Worm (Caenorhabditis elegans) whole organism, late embryonic: ENCODE data around the gene dgk-3.

Source experiments
- C38D4.7 ChIP-seq: fragments of 200-800 bp; sonication (Bioruptor generic); optimal IDR thresholded peaks from 2 replicates; lab custom pipeline; 2018; ENCODE audit warnings: mild to moderate bottlenecking, missing genetic modification characterization, moderate library complexity, missing compliant biosample characterization
- F13H6.1 ChIP-seq: sonication (generic microtip); optimal IDR thresholded peaks from 2 replicates; lab custom pipeline; 2016; ENCODE audit warnings: missing genetic modification characterization, missing compliant biosample characterization
- Y22D7AL.16 ChIP-seq: sonication (generic microtip); optimal IDR thresholded peaks from 2 replicates; lab custom pipeline; 2016; ENCODE audit warnings: missing genetic modification characterization, missing compliant biosample characterization
- ahr-1 ChIP-seq: sonication (generic microtip); optimal IDR thresholded peaks from 2 replicates; lab custom pipeline; 2016; ENCODE audit warnings: missing genetic modification characterization, missing compliant biosample characterization
- ama-1 ChIP-seq: fragments of 150-350 bp; optimal IDR thresholded peaks from 2 replicates; lab custom pipeline; 2014
- ceh-14 ChIP-seq: sonication (generic microtip); optimal IDR thresholded peaks from 2 replicates; lab custom pipeline; 2016; ENCODE audit warnings: missing genotype, missing genetic modification characterization, missing compliant biosample characterization
- ceh-18 ChIP-seq: sonication (generic microtip); optimal IDR thresholded peaks from 2 replicates; lab custom pipeline; 2016; ENCODE audit warnings: missing genetic modification characterization, missing compliant biosample characterization
- ceh-19 ChIP-seq: fragments of 200-800 bp; sonication (Bioruptor generic); optimal IDR thresholded peaks from 2 replicates; lab custom pipeline; 2018; ENCODE audit warnings: mild to moderate bottlenecking, missing genetic modification characterization, missing compliant biosample characterization
- ceh-22 ChIP-seq: sonication (generic microtip); optimal IDR thresholded peaks from 2 replicates; lab custom pipeline; 2017; ENCODE audit warnings: missing biosample characterization, missing genetic modification characterization
- ceh-24 ChIP-seq: sonication (generic microtip); optimal IDR thresholded peaks from 2 replicates; lab custom pipeline; 2016; ENCODE audit warnings: mild to moderate bottlenecking, missing genetic modification characterization, missing compliant biosample characterization
- ceh-31 ChIP-seq: sonication (generic microtip); optimal IDR thresholded peaks from 2 replicates; lab custom pipeline; 2016; ENCODE audit warnings: missing genetic modification characterization, missing compliant biosample characterization
- ceh-34 ChIP-seq: sonication (generic microtip); optimal IDR thresholded peaks from 2 replicates; lab custom pipeline; 2016; ENCODE audit warnings: mild to moderate bottlenecking, missing genetic modification characterization, missing compliant biosample characterization
- ceh-48 ChIP-seq: sonication (generic microtip); optimal IDR thresholded peaks from 2 replicates; lab custom pipeline; 2016; ENCODE audit warnings: missing genetic modification characterization, inconsistent platforms, missing compliant biosample characterization
- che-1 ChIP-seq: sonication (generic microtip); optimal IDR thresholded peaks from 2 replicates; lab custom pipeline; 2016; ENCODE audit warnings: mild to moderate bottlenecking, missing genetic modification characterization, missing compliant biosample characterization
- dmd-4 ChIP-seq: sonication (generic microtip); optimal IDR thresholded peaks from 2 replicates; lab custom pipeline; 2016; ENCODE audit warnings: borderline replicate concordance, missing genetic modification characterization, missing compliant biosample characterization
- dve-1 ChIP-seq: sonication (generic microtip); optimal IDR thresholded peaks from 2 replicates; lab custom pipeline; 2017; ENCODE audit warnings: antibody characterized with exemption, mild to moderate bottlenecking, missing genetic modification characterization, missing compliant biosample characterization
- elt-2 ChIP-seq: sonication (generic microtip); optimal IDR thresholded peaks from 2 replicates; lab custom pipeline; 2016; ENCODE audit warnings: missing genetic modification reagents, missing genetic modification characterization, missing compliant biosample characterization
- ets-4 ChIP-seq: sonication (generic microtip); optimal IDR thresholded peaks from 2 replicates; lab custom pipeline; 2016; ENCODE audit warnings: missing genetic modification characterization, missing compliant biosample characterization
- eyg-1 ChIP-seq: sonication (generic microtip); optimal IDR thresholded peaks from 2 replicates; lab custom pipeline; 2016; ENCODE audit warnings: missing genotype, missing genetic modification characterization, missing compliant biosample characterization
- fax-1 ChIP-seq: sonication (generic microtip); optimal IDR thresholded peaks from 2 replicates; lab custom pipeline; 2016; ENCODE audit warnings: missing genotype, missing genetic modification characterization, missing compliant biosample characterization
- fkh-10 ChIP-seq: fragments of 150-350 bp; optimal IDR thresholded peaks from 2 replicates; lab custom pipeline; 2014; ENCODE audit warnings: missing biosample characterization, missing genetic modification reagents, missing genetic modification characterization
- fkh-6 ChIP-seq: sonication (generic microtip); optimal IDR thresholded peaks from 2 replicates; lab custom pipeline; 2016; ENCODE audit warnings: missing genetic modification characterization, missing compliant biosample characterization
- gmeb-2 ChIP-seq: sonication (generic microtip); optimal IDR thresholded peaks from 2 replicates; lab custom pipeline; 2016; ENCODE audit warnings: missing genetic modification characterization, inconsistent platforms, missing compliant biosample characterization
- hlh-30 ChIP-seq: sonication (generic microtip); optimal IDR thresholded peaks from 2 replicates; lab custom pipeline; 2017; ENCODE audit warnings: antibody characterized with exemption, missing genetic modification characterization, missing compliant biosample characterization; ENCODE audit not compliant: insufficient read depth
- hlh-6 ChIP-seq: sonication (generic microtip); optimal IDR thresholded peaks from 2 replicates; lab custom pipeline; 2016; ENCODE audit warnings: missing genotype, missing genetic modification characterization, missing compliant biosample characterization
- lim-6 ChIP-seq: sonication (generic microtip); optimal IDR thresholded peaks from 2 replicates; lab custom pipeline; 2016; ENCODE audit warnings: missing genetic modification characterization, missing compliant biosample characterization
- madf-2 ChIP-seq: sonication (generic microtip); optimal IDR thresholded peaks from 2 replicates; lab custom pipeline; 2017; ENCODE audit warnings: missing genetic modification characterization, missing compliant biosample characterization
- mec-3 ChIP-seq: sonication (generic microtip); optimal IDR thresholded peaks from 2 replicates; lab custom pipeline; 2016; ENCODE audit warnings: borderline replicate concordance, missing genetic modification characterization, missing compliant biosample characterization
- nfya-1 ChIP-seq: sonication (generic microtip); optimal IDR thresholded peaks from 2 replicates; lab custom pipeline; 2017; ENCODE audit warnings: missing genetic modification characterization, mild to moderate bottlenecking, missing compliant biosample characterization, antibody characterized with exemption, moderate library complexity
- nhr-11 ChIP-seq: fragments of 150-350 bp; optimal IDR thresholded peaks from 2 replicates; lab custom pipeline; 2014; ENCODE audit warnings: missing biosample characterization, missing genetic modification characterization
- nhr-232 ChIP-seq: sonication (generic microtip); optimal IDR thresholded peaks from 2 replicates; lab custom pipeline; 2016; ENCODE audit warnings: missing genetic modification characterization, missing compliant biosample characterization
- npax-4 ChIP-seq: sonication (generic microtip); optimal IDR thresholded peaks from 2 replicates; lab custom pipeline; 2016; ENCODE audit warnings: missing genetic modification characterization, missing compliant biosample characterization
- pax-1 ChIP-seq: fragments of 150-350 bp; optimal IDR thresholded peaks from 2 replicates; lab custom pipeline; 2014; ENCODE audit warnings: missing biosample characterization, missing genetic modification characterization
- pha-2 ChIP-seq: sonication (generic microtip); optimal IDR thresholded peaks from 2 replicates; lab custom pipeline; 2017; ENCODE audit warnings: mild to moderate bottlenecking, missing genetic modification characterization, missing compliant biosample characterization
- pha-4 ChIP-seq: fragments of 150-350 bp; optimal IDR thresholded peaks from 2 replicates; lab custom pipeline; 2018; ENCODE audit warnings: missing biosample characterization, missing genetic modification reagents, missing genetic modification characterization
- pros-1 ChIP-seq: fragments of 150-350 bp; optimal IDR thresholded peaks from 2 replicates; lab custom pipeline; 2014; ENCODE audit warnings: missing biosample characterization, missing genetic modification reagents, missing genetic modification characterization
- rnt-1 ChIP-seq: sonication (generic microtip); optimal IDR thresholded peaks from 2 replicates; lab custom pipeline; 2016; ENCODE audit warnings: missing genetic modification characterization, missing compliant biosample characterization
- sdc-2 ChIP-seq: sonication (generic microtip); optimal IDR thresholded peaks from 2 replicates; lab custom pipeline; 2016; ENCODE audit warnings: missing genotype, missing genetic modification characterization, missing compliant biosample characterization
- sox-2 ChIP-seq: fragments of 200-800 bp; sonication (Bioruptor generic); IDR thresholded peaks from 2 replicates; pipeline ENCODE4 v1.3.6; 2022; ENCODE audit warnings: missing genetic modification reagents, missing genetic modification characterization, missing compliant biosample characterization
- syd-9 ChIP-seq: sonication (generic microtip); optimal IDR thresholded peaks from 2 replicates; lab custom pipeline; 2016; ENCODE audit warnings: mild to moderate bottlenecking, missing genetic modification characterization, moderate library complexity, missing compliant biosample characterization
- tbx-2 ChIP-seq: sonication (generic microtip); optimal IDR thresholded peaks from 2 replicates; lab custom pipeline; 2016; ENCODE audit warnings: missing genetic modification characterization, missing compliant biosample characterization
- unc-55 ChIP-seq: sonication (generic microtip); optimal IDR thresholded peaks from 2 replicates; lab custom pipeline; 2017; ENCODE audit warnings: missing biosample characterization, missing genetic modification reagents, missing genetic modification characterization
- zip-5 ChIP-seq: sonication (generic microtip); optimal IDR thresholded peaks from 2 replicates; lab custom pipeline; 2016; ENCODE audit warnings: missing genetic modification characterization, missing compliant biosample characterization
- ztf-16 ChIP-seq: sonication (generic microtip); optimal IDR thresholded peaks from 2 replicates; lab custom pipeline; 2017; ENCODE audit warnings: missing genetic modification characterization, missing compliant biosample characterization

Gene dgk-3

DNA sequence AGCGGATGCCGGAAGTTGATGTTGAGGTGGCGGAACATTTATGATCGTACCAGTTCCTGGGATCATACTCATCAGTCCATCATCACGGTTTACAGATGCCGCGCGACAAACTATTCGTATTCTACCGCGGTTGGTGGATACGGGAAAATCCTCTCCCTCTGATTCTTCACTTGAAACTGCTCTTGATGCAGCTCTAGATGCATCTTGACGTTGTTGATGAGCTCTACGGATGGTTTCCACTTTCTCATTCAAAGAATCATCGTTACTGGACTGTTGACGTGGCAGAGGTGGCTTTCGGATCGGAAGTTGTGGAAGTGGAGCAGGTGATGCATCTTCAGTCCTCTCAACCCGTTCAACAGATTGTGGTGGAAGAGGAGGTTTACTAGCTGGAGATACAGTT is 13.7 kb upstream of the dgk-3 start:
- TF ChIP-seq ets-4 (no peak), ceh-31 (no peak), ceh-22 (tag; lab: Kevin White, UChicago) (no peak), gmeb-2 (no peak), rnt-1 (tag; lab: Kevin White, UChicago) (no peak), Y22D7AL.16 (tag; lab: Kevin White, UChicago) (no peak), fkh-6 (tag; lab: Kevin White, UChicago) (no peak), F13H6.1 (tag; lab: Kevin White, UChicago) (no peak)

DNA sequence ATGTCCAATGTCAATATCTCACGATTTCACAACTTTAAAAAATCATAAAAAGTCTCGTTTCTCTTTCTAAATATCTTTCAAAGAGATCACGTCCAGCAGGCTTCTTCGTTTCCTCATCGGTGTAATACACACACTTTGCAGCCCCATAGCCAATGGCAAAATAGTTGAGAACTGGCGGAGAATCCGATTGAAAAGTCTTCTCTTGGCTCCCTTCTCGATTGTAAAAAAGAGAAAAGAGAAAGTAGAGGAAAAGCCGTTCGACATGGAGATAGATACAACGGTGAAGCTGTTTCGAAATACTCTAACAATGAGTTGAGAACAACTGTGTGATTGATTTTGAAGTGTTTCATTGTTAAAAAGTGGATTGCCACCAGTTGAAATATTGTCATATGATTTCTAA is 11.1 kb upstream of the dgk-3 start:
- TF ChIP-seq mec-3 (tag; lab: Kevin White, UChicago) (no peak), ama-1 (lab: Kevin White, UChicago) (no peak), ets-4 (no peak), ceh-18 (tag; lab: Kevin White, UChicago) (peak; percentile 19), nfya-1 (tag; lab: Kevin White, UChicago) (peak; percentile 33)

DNA sequence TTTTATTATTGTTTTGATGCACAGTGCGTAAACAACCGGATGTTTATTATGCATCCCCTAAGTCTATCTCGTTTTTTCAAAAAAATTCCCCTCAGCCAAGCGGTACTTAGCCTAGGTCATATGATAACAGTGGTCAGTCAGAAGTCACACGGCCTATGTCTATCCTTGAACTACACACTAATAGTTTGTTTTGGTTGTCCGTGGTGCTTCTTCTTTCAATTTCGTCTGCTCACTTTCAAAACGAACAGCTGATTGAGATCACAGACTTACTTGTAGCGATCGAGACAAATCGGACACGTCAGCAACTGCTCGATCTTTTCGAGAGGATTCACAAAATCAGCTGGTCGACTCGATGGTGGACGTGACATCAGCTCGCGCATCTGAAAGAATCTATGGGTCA is 9.9 kb upstream of the dgk-3 start:
- TF ChIP-seq ceh-34 (tag; lab: Kevin White, UChicago): no peak
- no peak for TF ChIP-seq ceh-24 (tag; lab: Kevin White, UChicago)
- no peak for TF ChIP-seq C38D4.7 (GFP tag; lab: Kevin White, UChicago)
- TF ChIP-seq lim-6 (tag; lab: Kevin White, UChicago): no peak
- no peak for TF ChIP-seq dve-1
- TF ChIP-seq sdc-2 (tag; lab: Kevin White, UChicago): no peak
- TF ChIP-seq tbx-2 (tag; lab: Kevin White, UChicago): no peak
- TF ChIP-seq elt-2: no peak
- no peak for TF ChIP-seq nhr-11

DNA sequence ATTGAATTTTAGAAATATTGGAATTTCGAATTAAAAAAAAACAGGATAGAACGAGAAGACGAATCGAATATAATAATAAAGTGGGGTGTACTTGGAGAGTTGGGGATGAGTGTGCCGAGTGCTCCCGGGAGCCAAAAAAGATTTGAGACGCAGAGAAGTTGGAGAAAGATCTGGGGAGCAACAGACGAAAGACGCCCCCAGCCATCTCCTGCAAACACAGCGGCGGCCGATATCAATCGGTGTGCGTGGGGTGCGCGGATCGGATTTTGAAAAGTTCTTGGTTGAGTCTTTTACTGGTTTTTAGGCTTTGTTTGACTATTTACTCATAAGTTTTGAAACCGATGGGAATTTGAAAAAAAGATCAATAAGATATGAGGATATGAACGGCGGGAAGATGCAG is 9.1 kb upstream of the dgk-3 start, which contains the start of gene nhl-1:
Gene nhl-1 (minus strand): TSS at position 101 of the 400 bp plus-strand sequence.
- TF ChIP-seq che-1 (tag; lab: Kevin White, UChicago): no peak
- TF ChIP-seq nhr-232 (tag; lab: Kevin White, UChicago): no peak
- TF ChIP-seq syd-9 (tag; lab: Kevin White, UChicago): no peak
- no peak for TF ChIP-seq ceh-14
- TF ChIP-seq ceh-22 (tag; lab: Kevin White, UChicago): no peak
- no peak for TF ChIP-seq unc-55 (GFP tag; lab: Kevin White, UChicago)
- TF ChIP-seq dve-1: no peak
- no peak for TF ChIP-seq fkh-10
- TF ChIP-seq hlh-30: no peak
- TF ChIP-seq Y22D7AL.16 (tag; lab: Kevin White, UChicago): no peak
- no peak for TF ChIP-seq ahr-1 (tag; lab: Kevin White, UChicago)
- no peak for TF ChIP-seq pha-2 (tag; lab: Kevin White, UChicago)
- TF ChIP-seq eyg-1 (tag; lab: Kevin White, UChicago): no peak
- TF ChIP-seq sdc-2 (tag; lab: Kevin White, UChicago): no peak
- no peak for TF ChIP-seq zip-5 (tag; lab: Kevin White, UChicago)
- no peak for TF ChIP-seq pax-1 (tag; lab: Kevin White, UChicago)

DNA sequence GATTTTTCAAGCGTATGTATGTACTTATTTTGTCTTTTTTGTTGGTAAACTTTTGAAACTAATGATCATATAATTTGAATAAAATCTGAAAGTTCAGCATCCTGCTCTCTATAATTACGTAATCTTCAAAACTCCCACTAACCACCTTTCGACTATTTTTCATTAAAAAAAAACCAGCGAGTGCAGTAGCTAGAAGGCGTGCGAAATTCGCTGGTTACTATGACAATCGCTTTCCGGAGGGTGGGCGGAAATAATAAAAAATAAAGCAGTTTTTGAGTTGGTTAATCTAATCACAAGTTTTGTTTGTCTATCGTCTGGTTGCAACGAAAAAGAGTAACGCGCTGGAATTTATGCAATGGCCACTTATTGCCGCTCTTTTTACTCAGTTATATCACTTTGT is 8.1 kb upstream of the dgk-3 start, which contains the start of gene irld-34:
Gene irld-34 (plus strand): TSS at position 301 of the 400 bp plus-strand sequence.
- TF ChIP-seq madf-2 (no peak), dmd-4 (tag; lab: Kevin White, UChicago) (no peak), unc-55 (GFP tag; lab: Kevin White, UChicago) (no peak), pha-4 (tag; lab: Kevin White, UChicago) (no peak), sox-2 (GFP tag; lab: Robert Waterston, UW) (no peak), pros-1 (tag; lab: Kevin White, UChicago) (no peak), fkh-6 (tag; lab: Kevin White, UChicago) (no peak), npax-4 (tag; lab: Kevin White, UChicago) (no peak), ztf-16 (no peak), ceh-48 (tag; lab: Kevin White, UChicago) (no peak), ceh-19 (GFP tag; lab: Kevin White, UChicago) (no peak), hlh-6 (no peak), tbx-2 (tag; lab: Kevin White, UChicago) (no peak), pax-1 (tag; lab: Kevin White, UChicago) (no peak), fax-1 (tag; lab: Kevin White, UChicago) (no peak)
